Fruit fly (Drosophila melanogaster) whole organism, wandering third instar larva: ENCODE results near the gene PolG1.

Source experiments
- GATAd ChIP-seq: sonication (Bioruptor generic); optimal IDR thresholded peaks from 2 replicates; lab custom pipeline; 2016; ENCODE audit warnings: missing biosample characterization, missing genetic modification characterization
- OdsH ChIP-seq: fragments of 200-800 bp; sonication (Bioruptor generic); optimal IDR thresholded peaks from 2 replicates; lab custom pipeline; 2016; ENCODE audit warnings: missing biosample characterization, mild to moderate bottlenecking, missing genetic modification characterization
- br ChIP-seq: fragments of 200-800 bp; sonication (Bioruptor generic); optimal IDR thresholded peaks from 2 replicates; lab custom pipeline; 2016; ENCODE audit warnings: missing biosample characterization, missing genetic modification characterization
- dsf ChIP-seq: sonication (Bioruptor generic); optimal IDR thresholded peaks from 2 replicates; lab custom pipeline; 2016; ENCODE audit warnings: missing biosample characterization, missing genetic modification characterization, borderline replicate concordance
- lola ChIP-seq: fragments of >200 bp; optimal IDR thresholded peaks from 2 replicates; lab custom pipeline; 2017; ENCODE audit warnings: missing biosample characterization, missing genetic modification characterization
- pan ChIP-seq: fragments of >200 bp; optimal IDR thresholded peaks from 2 replicates; lab custom pipeline; 2017
- psq ChIP-seq: fragments of 200-800 bp; sonication (Bioruptor generic); optimal IDR thresholded peaks from 3 replicates; lab custom pipeline; 2017; ENCODE audit warnings: missing biosample characterization, mild to moderate bottlenecking, missing genetic modification characterization, moderate library complexity
- usp ChIP-seq: fragments of >200 bp; optimal IDR thresholded peaks from 2 replicates; lab custom pipeline; 2017; ENCODE audit warnings: missing biosample characterization, missing genetic modification characterization
- woc ChIP-seq: sonication (Bioruptor generic); optimal IDR thresholded peaks from 2 replicates; lab custom pipeline; 2016; ENCODE audit warnings: missing biosample characterization, mild to moderate bottlenecking, missing genetic modification characterization

dm6 chr2L:13793405-13793804, 34.2 kb downstream of the PolG1 start, which contains the start of gene Sec71:
- TF ChIP-seq pan (lab: Kevin White, UChicago) = no peak
- no peak for TF ChIP-seq usp (GFP tag; lab: Kevin White, UChicago)
- TF ChIP-seq woc (GFP tag; lab: Kevin White, UChicago) = no peak
- no peak for TF ChIP-seq OdsH
- no peak for TF ChIP-seq lola (GFP tag; lab: Kevin White, UChicago)
- TF ChIP-seq dsf = no peak
- TF ChIP-seq GATAd (GFP tag; lab: Kevin White, UChicago) = no peak
- TF ChIP-seq br (GFP tag; lab: Kevin White, UChicago) = no peak
- TF ChIP-seq psq (GFP tag; lab: Kevin White, UChicago) = no peak
